Worm (Caenorhabditis elegans) whole organism, L3 larva: ENCODE measurements around the gene T27E4.1.

Experiments used
- R02D3.7 ChIP-seq: fragments of 150-350 bp; optimal IDR thresholded peaks from 2 replicates; lab custom pipeline; 2014; ENCODE audit warnings: missing biosample characterization, missing genetic modification characterization
- aly-2 ChIP-seq: fragments of 150-350 bp; optimal IDR thresholded peaks from 2 replicates; lab custom pipeline; 2014; ENCODE audit warnings: missing biosample characterization, missing genetic modification characterization
- ama-1 ChIP-seq: fragments of 150-350 bp; optimal IDR thresholded peaks from 2 replicates; lab custom pipeline; 2018
- ceh-28 ChIP-seq: fragments of 150-350 bp; optimal IDR thresholded peaks from 2 replicates; lab custom pipeline; 2014; ENCODE audit warnings: missing biosample characterization, missing genetic modification reagents, missing genetic modification characterization
- ceh-82 ChIP-seq: fragments of 150-350 bp; optimal IDR thresholded peaks from 2 replicates; lab custom pipeline; 2014; ENCODE audit warnings: missing biosample characterization, missing genetic modification characterization
- ceh-9 ChIP-seq: sonication (generic microtip); optimal IDR thresholded peaks from 2 replicates; lab custom pipeline; 2018; ENCODE audit warnings: missing biosample characterization, missing genetic modification characterization
- daf-12 ChIP-seq: fragments of 150-350 bp; optimal IDR thresholded peaks from 2 replicates; lab custom pipeline; 2014; ENCODE audit warnings: missing biosample characterization, missing genetic modification reagents, missing genetic modification characterization
- egl-27 ChIP-seq: sonication (generic microtip); optimal IDR thresholded peaks from 4 replicates; lab custom pipeline; 2017; ENCODE audit warnings: missing biosample characterization, missing genetic modification reagents, missing genetic modification characterization
- egl-5 ChIP-seq: fragments of 150-350 bp; optimal IDR thresholded peaks from 2 replicates; lab custom pipeline; 2017; ENCODE audit warnings: missing biosample characterization, missing genetic modification reagents, missing genetic modification characterization, inconsistent platforms
- fos-1 ChIP-seq: fragments of 150-350 bp; optimal IDR thresholded peaks from 2 replicates; lab custom pipeline; 2014; ENCODE audit warnings: missing biosample characterization, missing genetic modification characterization
- hmg-11 ChIP-seq: sonication (generic microtip); optimal IDR thresholded peaks from 2 replicates; lab custom pipeline; 2016; ENCODE audit warnings: missing genetic modification characterization, missing compliant biosample characterization
- jun-1 ChIP-seq: fragments of 150-350 bp; optimal IDR thresholded peaks from 2 replicates; lab custom pipeline; 2014; ENCODE audit warnings: missing biosample characterization, missing genetic modification reagents, missing genetic modification characterization
- lin-15B ChIP-seq: fragments of 150-350 bp; optimal IDR thresholded peaks from 2 replicates; lab custom pipeline; 2014; ENCODE audit warnings: missing biosample characterization, missing genetic modification characterization
- lin-39 ChIP-seq: fragments of 150-350 bp; optimal IDR thresholded peaks from 2 replicates; lab custom pipeline; 2018; ENCODE audit warnings: missing biosample characterization, missing genetic modification reagents, missing genetic modification characterization
- lsy-12 ChIP-seq: sonication (generic microtip); optimal IDR thresholded peaks from 2 replicates; lab custom pipeline; 2016; ENCODE audit warnings: mild to moderate bottlenecking, missing genetic modification characterization, missing compliant biosample characterization
- nfya-1 ChIP-seq: sonication (generic microtip); optimal IDR thresholded peaks from 2 replicates; lab custom pipeline; 2017; ENCODE audit warnings: missing genetic modification characterization, mild to moderate bottlenecking, missing compliant biosample characterization, antibody characterized with exemption, moderate library complexity; ENCODE audit not compliant: insufficient read depth
- nhr-11 ChIP-seq: fragments of 150-350 bp; optimal IDR thresholded peaks from 2 replicates; lab custom pipeline; 2014; ENCODE audit warnings: missing biosample characterization, missing genetic modification characterization
- nhr-12 ChIP-seq: fragments of 150-350 bp; optimal IDR thresholded peaks from 2 replicates; lab custom pipeline; 2014; ENCODE audit warnings: missing biosample characterization, missing genetic modification characterization
- nhr-23 ChIP-seq: fragments of 150-350 bp; optimal IDR thresholded peaks from 2 replicates; lab custom pipeline; 2014; ENCODE audit warnings: missing biosample characterization, missing genetic modification reagents, missing genetic modification characterization
- nhr-25 ChIP-seq: sonication (generic microtip); optimal IDR thresholded peaks from 2 replicates; lab custom pipeline; 2017; ENCODE audit warnings: missing biosample characterization, missing genetic modification characterization
- nhr-28 ChIP-seq: fragments of 150-350 bp; optimal IDR thresholded peaks from 2 replicates; lab custom pipeline; 2014; ENCODE audit warnings: missing biosample characterization, missing genetic modification characterization
- nhr-43 ChIP-seq: sonication (generic microtip); optimal IDR thresholded peaks from 2 replicates; lab custom pipeline; 2016; ENCODE audit warnings: mild to moderate bottlenecking, missing genetic modification characterization, missing compliant biosample characterization; ENCODE audit not compliant: poor library complexity, severe bottlenecking
- nhr-76 ChIP-seq: fragments of 150-350 bp; sonication (generic microtip); optimal IDR thresholded peaks from 5 replicates; lab custom pipeline; 2014; ENCODE audit warnings: missing biosample characterization, missing genetic modification characterization
- nhr-77 ChIP-seq: fragments of 150-350 bp; optimal IDR thresholded peaks from 2 replicates; lab custom pipeline; 2014; ENCODE audit warnings: missing biosample characterization, missing genetic modification characterization
- skn-1 ChIP-seq: fragments of 150-350 bp; optimal IDR thresholded peaks from 2 replicates; lab custom pipeline; 2014; ENCODE audit warnings: missing biosample characterization, missing genetic modification characterization
- snpc-4 ChIP-seq: fragments of 150-350 bp; optimal IDR thresholded peaks from 2 replicates; lab custom pipeline; 2014; ENCODE audit warnings: missing biosample characterization, missing genetic modification characterization
- unc-39 ChIP-seq: sonication (generic microtip); optimal IDR thresholded peaks from 4 replicates; lab custom pipeline; 2017; ENCODE audit warnings: missing biosample characterization, missing genetic modification characterization
- unc-62 ChIP-seq: fragments of 150-350 bp; sonication (generic microtip); optimal IDR thresholded peaks from 4 replicates; lab custom pipeline; 2014; ENCODE audit warnings: missing biosample characterization, missing genetic modification reagents, missing genetic modification characterization
- zag-1 ChIP-seq: fragments of 150-350 bp; optimal IDR thresholded peaks from 2 replicates; lab custom pipeline; 2014; ENCODE audit warnings: missing biosample characterization, missing genetic modification characterization
- ztf-4 ChIP-seq: fragments of 150-350 bp; optimal IDR thresholded peaks from 2 replicates; lab custom pipeline; 2014; ENCODE audit warnings: missing biosample characterization, missing genetic modification characterization

The T27E4.1 gene

ce11 chrV:9132043-9132442 is 39.9 kb downstream of the T27E4.1 start, which contains the start of gene F21C10.1:
Gene F21C10.1 (plus strand): TSS chrV:9132343.
- TF ChIP-seq ceh-9 (no peak), nhr-25 (tag; lab: Kevin White, UChicago) (no peak), nhr-28 (tag; lab: Kevin White, UChicago) (no peak), snpc-4 (tag; lab: Kevin White, UChicago) (no peak), nhr-11 (tag; lab: Kevin White, UChicago) (no peak), ztf-4 (no peak), nhr-77 (no peak), fos-1 (no peak), daf-12 (tag; lab: Kevin White, UChicago) (no peak), nhr-76 (tag; lab: Kevin White, UChicago) (no peak)

DNA sequence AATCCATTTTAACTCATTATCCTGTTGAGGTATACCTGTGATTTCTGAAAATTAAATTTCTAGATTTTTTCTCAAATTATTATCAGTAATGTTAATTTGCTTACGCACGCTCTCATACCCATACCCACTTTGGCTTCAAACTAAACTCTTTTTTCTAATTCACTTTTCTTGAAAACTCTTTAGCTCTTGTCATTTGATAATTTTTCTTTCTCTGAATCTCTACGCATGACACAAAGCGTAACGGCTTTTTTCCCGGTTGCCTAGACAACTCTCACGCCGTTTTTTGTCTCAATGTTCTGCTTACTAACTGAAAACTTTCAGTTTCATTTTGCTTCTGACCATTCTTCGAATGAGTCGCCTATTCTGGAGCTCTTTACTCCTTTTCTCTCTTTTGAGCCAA is 41.8 kb downstream of the T27E4.1 start, which contains the start of gene B0222.1:
Gene B0222.1 (plus strand): TSS at position 306 of the 400 bp plus-strand sequence.
- TF ChIP-seq unc-62 (GFP tag; lab: Kevin White, UChicago) (no peak), nhr-11 (tag; lab: Kevin White, UChicago) (peak; percentile 3)

- TF ChIP-seq ama-1 (lab: Kevin White, UChicago) (no peak), jun-1 (tag; lab: Kevin White, UChicago) (no peak), lin-15B (tag; lab: Kevin White, UChicago) (no peak), ceh-28 (tag; lab: Kevin White, UChicago) (no peak), ceh-82 (tag; lab: Kevin White, UChicago) (no peak), egl-5 (tag; lab: Kevin White, UChicago) (no peak), egl-27 (no peak), aly-2 (tag; lab: Kevin White, UChicago) (no peak), nhr-23 (tag; lab: Kevin White, UChicago) (no peak), lsy-12 (tag; lab: Kevin White, UChicago) (no peak), R02D3.7 (tag; lab: Kevin White, UChicago) (no peak), nfya-1 (no peak), nhr-25 (tag; lab: Kevin White, UChicago) (no peak), hmg-11 (tag; lab: Kevin White, UChicago) (no peak), lin-39 (no peak), nhr-12 (tag; lab: Kevin White, UChicago) (no peak), unc-39 (no peak)
Measured at ce11 chrV:9137618-9138017, 45.5 kb downstream of the T27E4.1 start, which contains the start of gene pitr-2. Gene pitr-2 (minus strand): TSS chrV:9137718.

ce11 chrV:9141297-9141696 is 49.2 kb downstream of the T27E4.1 start, which contains the start of gene pitr-3:
Gene pitr-3 (minus strand): TSS chrV:9141397.
- TF ChIP-seq skn-1 (tag; lab: Kevin White, UChicago), result no peak
- no peak for TF ChIP-seq jun-1 (tag; lab: Kevin White, UChicago)
- TF ChIP-seq nhr-43 (tag; lab: Kevin White, UChicago), result no peak
- no peak for TF ChIP-seq nhr-11 (tag; lab: Kevin White, UChicago)
- no peak for TF ChIP-seq egl-27
- TF ChIP-seq ceh-82 (tag; lab: Kevin White, UChicago), result no peak
- TF ChIP-seq nhr-23 (tag; lab: Kevin White, UChicago), result no peak
- TF ChIP-seq, all 47 proteins: peak for 0

ce11 chrV:9143896-9144295 is 51.8 kb downstream of the T27E4.1 start:
- TF ChIP-seq nhr-23 (tag; lab: Kevin White, UChicago) (peak; percentile 5), nhr-25 (tag; lab: Kevin White, UChicago) (peak; percentile 25), zag-1 (tag; lab: Kevin White, UChicago) (no peak)
